Worm (Caenorhabditis elegans) whole organism, L4 larva: Measurements from ENCODE around the gene fkh-6.

Source experiments
- F26F4.8 ChIP-seq: fragments of 200-800 bp; sonication (Bioruptor generic); conservative IDR thresholded peaks from 2 replicates; pipeline ENCODE4 v1.3.6; 2022; ENCODE audit warnings: missing genetic modification characterization, missing compliant biosample characterization
- F49E8.2 ChIP-seq: sonication (generic microtip); optimal IDR thresholded peaks from 2 replicates; lab custom pipeline; 2016; ENCODE audit warnings: missing compliant biosample characterization, mild to moderate bottlenecking, missing genetic modification characterization, borderline replicate concordance
- aha-1 ChIP-seq: fragments of 150-350 bp; peaks from one replicate; lab custom pipeline; 2014; ENCODE audit warnings: missing biosample characterization, missing genetic modification characterization
- aly-2 ChIP-seq: sonication (generic microtip); optimal IDR thresholded peaks from 2 replicates; lab custom pipeline; 2018; ENCODE audit warnings: missing biosample characterization, missing genetic modification characterization
- ces-1 ChIP-seq: fragments of 150-350 bp; sonication (generic microtip); optimal IDR thresholded peaks from 4 replicates; lab custom pipeline; 2014; ENCODE audit warnings: missing biosample characterization, missing genetic modification reagents, missing genetic modification characterization
- cey-2 ChIP-seq: sonication (generic microtip); optimal IDR thresholded peaks from 3 replicates; lab custom pipeline; 2017; ENCODE audit warnings: missing genetic modification characterization, mild to moderate bottlenecking, missing compliant biosample characterization, antibody characterized with exemption, borderline replicate concordance; ENCODE audit not compliant: insufficient read depth
- ctbp-1 ChIP-seq: fragments of 200-800 bp; sonication (Bioruptor generic); IDR thresholded peaks from 2 replicates; pipeline ENCODE4 v1.3.6; 2022; ENCODE audit warnings: missing genetic modification reagents, missing genetic modification characterization, missing compliant biosample characterization
- daf-16 ChIP-seq, 3 experiments: sonication (generic microtip); optimal IDR thresholded peaks; 2 replicates each; lab custom pipeline; 2016 to 2017; ENCODE audit warnings: missing genetic modification characterization in 3 of 3, missing genetic modification reagents in 3 of 3, mild to moderate bottlenecking in 2 of 3, missing compliant biosample characterization in 2 of 3, missing biosample characterization in 1 of 3, moderate library complexity in 1 of 3
- dmd-9 ChIP-seq: fragments of 200-800 bp; sonication (Bioruptor generic); IDR thresholded peaks from 2 replicates; pipeline ENCODE4 v1.3.6; 2022; ENCODE audit warnings: missing genetic modification reagents, missing genetic modification characterization, missing compliant biosample characterization
- duxl-1 ChIP-seq: sonication (generic microtip); optimal IDR thresholded peaks from 2 replicates; lab custom pipeline; 2016; ENCODE audit warnings: mild to moderate bottlenecking, missing genetic modification characterization, moderate library complexity, missing compliant biosample characterization; ENCODE audit not compliant: poor library complexity
- fkh-10 ChIP-seq: fragments of 150-350 bp; optimal IDR thresholded peaks from 2 replicates; lab custom pipeline; 2014; ENCODE audit warnings: missing biosample characterization, missing genetic modification reagents, missing genetic modification characterization
- fos-1 ChIP-seq: fragments of 150-350 bp; optimal IDR thresholded peaks from 2 replicates; lab custom pipeline; 2014; ENCODE audit warnings: missing biosample characterization, missing genetic modification characterization
- hlh-11 ChIP-seq: fragments of 200-800 bp; sonication (Bioruptor generic); optimal IDR thresholded peaks from 2 replicates; lab custom pipeline; 2018; ENCODE audit warnings: mild to moderate bottlenecking, missing genetic modification characterization, missing compliant biosample characterization
- hmg-1.1 ChIP-seq: fragments of 200-800 bp; sonication (Bioruptor generic); IDR thresholded peaks from 2 replicates; pipeline ENCODE4 v1.3.6; 2022; ENCODE audit warnings: missing genetic modification reagents, missing genetic modification characterization, missing compliant biosample characterization
- lin-13 ChIP-seq: fragments of 150-350 bp; optimal IDR thresholded peaks from 2 replicates; lab custom pipeline; 2014; ENCODE audit warnings: missing biosample characterization, missing genetic modification reagents, missing genetic modification characterization
- lin-29 ChIP-seq: fragments of 200-800 bp; sonication (Bioruptor generic); IDR thresholded peaks from 2 replicates; pipeline ENCODE4 v1.3.6; 2022; ENCODE audit warnings: missing genetic modification reagents, missing genetic modification characterization, missing compliant biosample characterization
- lin-39 ChIP-seq: fragments of 150-350 bp; optimal IDR thresholded peaks from 2 replicates; lab custom pipeline; 2014; ENCODE audit warnings: missing biosample characterization, missing genetic modification reagents, missing genetic modification characterization
- lsy-2 ChIP-seq, 2 experiments: fragments of 150-350 bp in 1 of 2; sonication (generic microtip) in 1 of 2; optimal IDR thresholded peaks; 2 replicates each; lab custom pipeline; 2014 to 2017; ENCODE audit warnings: missing biosample characterization in 2 of 2, missing genetic modification characterization in 2 of 2
- mdl-1 ChIP-seq, 2 experiments: fragments of 150-350 bp in 1 of 2; sonication (generic microtip) in 1 of 2; optimal IDR thresholded peaks; 2 replicates each; lab custom pipeline; 2014 to 2017; ENCODE audit warnings: missing biosample characterization in 2 of 2, missing genetic modification characterization in 2 of 2
- mdt-29 ChIP-seq: fragments of 200-800 bp; sonication (Bioruptor generic); IDR thresholded peaks from 2 replicates; pipeline ENCODE4 v1.3.6; 2022; ENCODE audit warnings: missing genetic modification reagents, missing genetic modification characterization, missing compliant biosample characterization
- mes-2 ChIP-seq: sonication (generic microtip); optimal IDR thresholded peaks from 2 replicates; lab custom pipeline; 2016; ENCODE audit warnings: missing genotype, mild to moderate bottlenecking, missing genetic modification characterization, missing compliant biosample characterization; ENCODE audit not compliant: poor library complexity, severe bottlenecking
- mxl-3 ChIP-seq: fragments of 200-800 bp; sonication (Bioruptor generic); optimal IDR thresholded peaks from 2 replicates; lab custom pipeline; 2018; ENCODE audit warnings: mild to moderate bottlenecking, missing genetic modification characterization, missing compliant biosample characterization
- nhr-10 ChIP-seq: fragments of 150-350 bp; optimal IDR thresholded peaks from 2 replicates; lab custom pipeline; 2014; ENCODE audit warnings: missing biosample characterization, missing genetic modification characterization
- nhr-102 ChIP-seq: sonication (generic microtip); optimal IDR thresholded peaks from 2 replicates; lab custom pipeline; 2016; ENCODE audit warnings: mild to moderate bottlenecking, missing genetic modification characterization, moderate library complexity, missing compliant biosample characterization
- nhr-41 ChIP-seq: fragments of 200-800 bp; sonication (Bioruptor generic); IDR thresholded peaks from 2 replicates; pipeline ENCODE4 v1.3.6; 2022; ENCODE audit warnings: missing genetic modification reagents, missing genetic modification characterization, missing compliant biosample characterization
- nhr-76 ChIP-seq: fragments of 150-350 bp; optimal IDR thresholded peaks from 2 replicates; lab custom pipeline; 2014; ENCODE audit warnings: missing biosample characterization, missing genetic modification characterization
- nhr-77 ChIP-seq: fragments of 150-350 bp; optimal IDR thresholded peaks from 2 replicates; lab custom pipeline; 2014; ENCODE audit warnings: missing biosample characterization, missing genetic modification characterization
- saeg-2 ChIP-seq: fragments of 200-800 bp; sonication (Bioruptor generic); IDR thresholded peaks from 2 replicates; pipeline ENCODE4 v1.3.6; 2022; ENCODE audit warnings: missing genetic modification reagents, missing genetic modification characterization, missing compliant biosample characterization
- skn-1 ChIP-seq: fragments of 150-350 bp; optimal IDR thresholded peaks from 2 replicates; lab custom pipeline; 2014; ENCODE audit warnings: missing biosample characterization, missing genetic modification characterization
- snpc-4 ChIP-seq: fragments of 150-350 bp; optimal IDR thresholded peaks from 2 replicates; lab custom pipeline; 2014; ENCODE audit warnings: missing biosample characterization, missing genetic modification characterization
- spr-1 ChIP-seq: sonication (generic microtip); optimal IDR thresholded peaks from 2 replicates; lab custom pipeline; 2016; ENCODE audit warnings: mild to moderate bottlenecking, missing genetic modification characterization, missing compliant biosample characterization
- spr-3 ChIP-seq: fragments of 200-800 bp; sonication (Bioruptor generic); optimal IDR thresholded peaks from 2 replicates; lab custom pipeline; 2018; ENCODE audit warnings: mild to moderate bottlenecking, missing genetic modification characterization, missing compliant biosample characterization
- unc-130 ChIP-seq: sonication (generic microtip); optimal IDR thresholded peaks from 2 replicates; lab custom pipeline; 2016; ENCODE audit warnings: missing genetic modification reagents, missing genetic modification characterization, missing compliant biosample characterization
- unc-62 ChIP-seq, 3 experiments: fragments of 150-350 bp in 1 of 3; sonication (generic microtip); optimal IDR thresholded peaks in 2 of 3; peaks in 1 of 3; 1 replicate in 1 of 3; 2 replicates in 2 of 3; lab custom pipeline; 2014 to 2017; ENCODE audit warnings: missing biosample characterization in 3 of 3, missing genetic modification characterization in 3 of 3, missing genetic modification reagents in 3 of 3, missing genotype in 1 of 3
- zfp-2 ChIP-seq: sonication (generic microtip); optimal IDR thresholded peaks from 2 replicates; lab custom pipeline; 2016; ENCODE audit warnings: mild to moderate bottlenecking, missing genetic modification characterization, missing compliant biosample characterization

The fkh-6 gene

DNA sequence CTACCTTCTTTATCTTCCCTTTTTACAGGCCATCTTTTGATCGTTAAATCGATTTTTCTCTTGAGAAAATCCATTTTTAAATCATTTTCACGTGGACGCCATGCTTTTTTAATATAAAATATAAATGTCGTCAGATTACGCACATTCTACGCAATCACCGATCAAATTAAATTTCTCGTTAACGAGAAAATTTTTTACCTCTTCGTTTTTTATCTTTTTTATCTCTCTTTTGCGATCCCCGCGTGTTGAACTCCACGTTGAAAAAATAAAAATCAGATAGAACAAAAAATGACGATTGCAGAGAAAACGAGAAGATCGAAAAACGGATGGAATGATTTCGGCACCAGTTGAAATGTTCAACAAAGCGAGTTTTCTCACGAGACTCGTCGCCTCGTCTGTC lies 36.8 kb upstream of the fkh-6 start, which contains the start of gene bpnt-1 (continued):
- TF ChIP-seq fos-1 (tag; lab: Kevin White, UChicago) (no peak), nhr-76 (tag; lab: Kevin White, UChicago) (no peak), snpc-4 (no peak), hmg-1.1 (GFP tag; lab: Robert Waterston, UW) (no peak)

- TF ChIP-seq mxl-3 (no peak), lin-13 (GFP tag; lab: Kevin White, UChicago) (no peak), fkh-10 (GFP tag; lab: Kevin White, UChicago) (no peak), nhr-77 (tag; lab: Kevin White, UChicago) (no peak), aly-2 (tag; lab: Kevin White, UChicago) (no peak), nhr-102 (no peak), lin-29 (GFP tag; lab: Robert Waterston, UW) (no peak)
These were observed 34.1 kb upstream of the fkh-6 start, which contains the start of gene sod-5 for ce11 chrII:4417333-4417732. Gene sod-5, plus strand, starts transcription at chrII:4417633.

DNA sequence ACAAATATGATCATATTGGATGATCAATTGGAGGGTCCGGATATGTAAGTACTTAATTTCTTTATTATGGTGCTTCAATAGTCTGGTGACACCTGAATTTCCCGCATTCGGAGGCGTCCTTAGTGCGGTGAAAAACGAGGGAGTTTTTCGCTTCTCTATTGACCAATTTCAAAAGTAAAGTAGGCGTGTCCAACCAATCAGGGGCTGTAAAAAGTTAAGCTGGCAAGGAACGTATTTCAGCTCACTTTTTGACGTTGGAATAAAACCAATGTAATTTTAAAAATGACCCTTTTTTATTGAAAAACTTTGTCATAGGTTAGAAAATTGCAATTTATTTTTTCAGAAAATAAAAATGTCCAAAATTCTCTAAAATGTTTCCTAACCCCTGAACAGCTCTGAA lies 26.4 kb upstream of the fkh-6 start:
- TF ChIP-seq spr-1 (tag; lab: Kevin White, UChicago) (no peak), dmd-9 (GFP tag; lab: Robert Waterston, UW) (no peak)

ce11 chrII:4405358-4405757 lies 22.2 kb upstream of the fkh-6 start, which contains the start of gene ZK430.5:
Gene ZK430.5, plus strand, starts transcription at chrII:4405658.
- TF ChIP-seq zfp-2: no peak
- TF ChIP-seq ctbp-1: no peak
- TF ChIP-seq unc-62 (GFP tag; optimal IDR thresholded peaks at IDR 0.05 in 1 of 2; lab: Kevin White, UChicago): peak in 1 of 2 experiments; percentile 17
- no peak for TF ChIP-seq unc-62 (tag; optimal IDR thresholded peaks at IDR 0.05; lab: Kevin White, UChicago)
- no peak for TF ChIP-seq F49E8.2 (tag; lab: Kevin White, UChicago)
- TF ChIP-seq mes-2: no peak
- peak; percentile 87 for TF ChIP-seq aha-1 (tag; lab: Kevin White, UChicago)
- TF ChIP-seq unc-130: no peak
- TF ChIP-seq aly-2 (tag; lab: Kevin White, UChicago): no peak
- no peak for TF ChIP-seq skn-1 (tag; lab: Kevin White, UChicago)
- TF ChIP-seq lsy-2 (tag; optimal IDR thresholded peaks at IDR 0.05; lab: Kevin White, UChicago): no peak
- no peak for TF ChIP-seq nhr-10 (tag; lab: Kevin White, UChicago)
- no peak for TF ChIP-seq hlh-11 (tag; lab: Kevin White, UChicago)

DNA sequence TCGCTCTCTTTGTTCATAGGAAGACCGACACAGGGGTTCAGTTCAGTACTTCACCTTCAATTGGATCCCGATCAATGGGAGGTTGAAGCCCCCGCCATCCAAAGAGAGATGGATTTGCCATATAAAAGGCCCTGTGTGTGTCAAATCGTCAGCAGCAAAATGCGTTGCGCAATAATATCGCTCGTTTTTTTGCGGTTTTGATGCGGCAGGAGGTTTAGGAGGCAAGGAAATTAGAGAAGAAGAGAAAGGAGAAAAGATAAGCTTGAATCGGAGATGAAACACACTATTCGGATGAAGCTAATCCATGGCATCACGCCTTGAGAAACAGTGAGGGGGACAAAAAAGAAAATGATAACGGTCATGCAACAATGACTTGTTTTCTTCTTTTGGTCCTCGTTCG lies 11.2 kb upstream of the fkh-6 start:
- TF ChIP-seq aha-1 (tag; lab: Kevin White, UChicago): peak; percentile 65
- TF ChIP-seq lin-39: no peak
- no peak for TF ChIP-seq F26F4.8 (GFP tag; lab: Robert Waterston, UW)
- no peak for TF ChIP-seq duxl-1 (tag; lab: Kevin White, UChicago)
- TF ChIP-seq saeg-2 (GFP tag; lab: Robert Waterston, UW): no peak
- TF ChIP-seq lin-13 (GFP tag; lab: Kevin White, UChicago): no peak
- no peak for TF ChIP-seq spr-3 (GFP tag; lab: Kevin White, UChicago)
- no peak for TF ChIP-seq cey-2 (tag; lab: Kevin White, UChicago)
- no peak for TF ChIP-seq nhr-77 (tag; lab: Kevin White, UChicago)
- no peak for TF ChIP-seq zfp-2
- no peak for TF ChIP-seq daf-16 (GFP tag; optimal IDR thresholded peaks at IDR 0.05; lab: Kevin White, UChicago)
- no peak for TF ChIP-seq daf-16 (tag; optimal IDR thresholded peaks at IDR 0.05; lab: Kevin White, UChicago)
- TF ChIP-seq mdt-29: no peak
- TF ChIP-seq nhr-41: no peak
- no peak for TF ChIP-seq ces-1 (GFP tag; lab: Kevin White, UChicago)
- peak in 1 of 2 experiments; percentile 0 for TF ChIP-seq mdl-1 (tag; optimal IDR thresholded peaks at IDR 0.05; lab: Kevin White, UChicago)
- peak; percentile 16 for TF ChIP-seq mxl-3
